Worm (Caenorhabditis elegans) whole organism, midembryonic: ENCODE data around the gene nhr-173.

ENCODE experiments used
- T22C8.4 ChIP-seq: fragments of 200-800 bp; sonication (Bioruptor generic); IDR thresholded peaks from 2 replicates; pipeline ENCODE4 v1.3.6; 2022; ENCODE audit warnings: missing genetic modification characterization, missing compliant biosample characterization
- flt-1 ChIP-seq: fragments of 200-800 bp; sonication (Bioruptor generic); IDR thresholded peaks from 2 replicates; pipeline ENCODE4 v1.3.6; 2022; ENCODE audit warnings: missing genetic modification characterization, missing compliant biosample characterization
- klf-2 ChIP-seq: fragments of 200-800 bp; sonication (Bioruptor generic); conservative IDR thresholded peaks from 2 replicates; pipeline ENCODE4 v1.3.6; 2022; ENCODE audit warnings: missing genetic modification reagents, missing genetic modification characterization, missing compliant biosample characterization
- med-1 ChIP-seq: sonication (generic microtip); optimal IDR thresholded peaks from 2 replicates; lab custom pipeline; 2017; ENCODE audit warnings: missing genetic modification characterization, mild to moderate bottlenecking, missing compliant biosample characterization, antibody characterized with exemption, missing genetic modification reagents; ENCODE audit not compliant: insufficient read depth
- ref-1 ChIP-seq: fragments of 200-800 bp; sonication (Bioruptor generic); conservative IDR thresholded peaks from 2 replicates; pipeline ENCODE4 v1.3.6; 2022; ENCODE audit warnings: missing genetic modification reagents, missing genetic modification characterization, missing compliant biosample characterization
- tab-1 ChIP-seq: fragments of 200-800 bp; sonication (Bioruptor generic); IDR thresholded peaks from 2 replicates; pipeline ENCODE4 v1.3.6; 2022; ENCODE audit warnings: missing genetic modification characterization, missing compliant biosample characterization
- ztf-23 ChIP-seq: fragments of 200-800 bp; sonication (Bioruptor generic); IDR thresholded peaks from 2 replicates; pipeline ENCODE4 v1.3.6; 2022; ENCODE audit warnings: missing genetic modification reagents, missing genetic modification characterization, missing compliant biosample characterization
- ztf-29 ChIP-seq: fragments of 200-800 bp; sonication (Bioruptor generic); IDR thresholded peaks from 2 replicates; pipeline ENCODE4 v1.3.6; 2022; ENCODE audit warnings: missing genetic modification reagents, missing genetic modification characterization, missing compliant biosample characterization

- TF ChIP-seq ztf-29 (GFP tag; lab: Robert Waterston, UW), result no peak
- no peak for TF ChIP-seq T22C8.4 (GFP tag; lab: Robert Waterston, UW)
- no peak for TF ChIP-seq flt-1 (GFP tag; lab: Robert Waterston, UW)
- TF ChIP-seq ref-1 (GFP tag; lab: Robert Waterston, UW), result no peak
- TF ChIP-seq ztf-23 (GFP tag; lab: Robert Waterston, UW), result no peak
- no peak for TF ChIP-seq med-1 (GFP tag; lab: Kevin White, UChicago)
- no peak for TF ChIP-seq klf-2 (GFP tag; lab: Robert Waterston, UW)
- TF ChIP-seq tab-1 (GFP tag; lab: Robert Waterston, UW), result no peak
Measured at ce11 chrX:6644971-6645704, 10.2 kb upstream of the nhr-173 start, which contains the start of gene C56E10.3.
